Fruit fly (Drosophila melanogaster) whole organism, embryonic: ENCODE measurements around the gene CG10353.

Experiments used
- ATbp ChIP-seq: fragments of 200-800 bp; sonication (Bioruptor generic); optimal IDR thresholded peaks from 2 replicates; lab custom pipeline; 2017; ENCODE audit warnings: missing biosample characterization, mild to moderate bottlenecking, missing genetic modification characterization, missing genetic modification reagents
- Awh ChIP-seq: fragments of 200-800 bp; sonication (Bioruptor generic); IDR thresholded peaks from 2 replicates; pipeline ENCODE4, ENCODE4 v1.3.6; 2022; ENCODE audit warnings: missing biosample characterization, missing genetic modification characterization
- BEAF-32 ChIP-seq: fragments of 200-800 bp; sonication (Bioruptor generic); optimal IDR thresholded peaks from 3 replicates; lab custom pipeline; 2017; ENCODE audit warnings: missing biosample characterization, missing genetic modification characterization, mild to moderate bottlenecking, moderate library complexity, missing genetic modification reagents
- CG11085 ChIP-seq: fragments of 200-800 bp; sonication (Bioruptor generic); IDR thresholded peaks from 2 replicates; pipeline ENCODE4 v1.3.6; 2022; ENCODE audit warnings: missing biosample characterization, missing genetic modification characterization
- CG11504 ChIP-seq: fragments of 200-800 bp; sonication (Bioruptor generic); optimal IDR thresholded peaks from 3 replicates; lab custom pipeline; 2019; ENCODE audit warnings: missing biosample characterization, mild to moderate bottlenecking, missing genetic modification characterization, moderate library complexity
- CG13287 ChIP-seq: fragments of 200-800 bp; sonication (Bioruptor generic); IDR thresholded peaks from 2 replicates; pipeline ENCODE4 v1.3.6; 2022; ENCODE audit warnings: missing biosample characterization, missing genetic modification characterization; ENCODE audit not compliant: partially characterized antibody
- CG15514 ChIP-seq: fragments of 200-800 bp; sonication (Bioruptor generic); optimal IDR thresholded peaks from 3 replicates; lab custom pipeline; 2017; ENCODE audit warnings: missing biosample characterization, missing genetic modification characterization, mild to moderate bottlenecking, moderate library complexity, missing genetic modification reagents
- CG16813 ChIP-seq: fragments of 200-800 bp; sonication (Bioruptor generic); IDR thresholded peaks from 3 replicates; pipeline ENCODE4 v1.3.6; 2022; ENCODE audit warnings: missing biosample characterization, missing genetic modification characterization; ENCODE audit not compliant: partially characterized antibody
- CG17186 ChIP-seq: fragments of 200-800 bp; sonication (Bioruptor generic); optimal IDR thresholded peaks from 3 replicates; lab custom pipeline; 2017; ENCODE audit warnings: missing biosample characterization, missing genetic modification reagents, missing genetic modification characterization
- CG17568 ChIP-seq: fragments of 200-800 bp; sonication (Bioruptor generic); optimal IDR thresholded peaks from 2 replicates; lab custom pipeline; 2018; ENCODE audit warnings: missing biosample characterization, mild to moderate bottlenecking, missing genetic modification characterization, moderate library complexity
- CG2116 ChIP-seq: fragments of 200-800 bp; sonication (Bioruptor generic); optimal IDR thresholded peaks from 3 replicates; lab custom pipeline; 2018; ENCODE audit warnings: missing biosample characterization, mild to moderate bottlenecking, missing genetic modification characterization
- CG30403 ChIP-seq: fragments of 200-800 bp; sonication (Bioruptor generic); optimal IDR thresholded peaks from 3 replicates; lab custom pipeline; 2016; ENCODE audit warnings: missing biosample characterization, missing genetic modification characterization
- CG32532 ChIP-seq: fragments of 200-800 bp; sonication (Bioruptor generic); IDR thresholded peaks from 2 replicates; pipeline ENCODE4 v1.3.6; 2022; ENCODE audit warnings: missing biosample characterization, missing genetic modification characterization
- CG32772 ChIP-seq: fragments of 200-800 bp; sonication (Bioruptor generic); IDR thresholded peaks from 2 replicates; pipeline ENCODE4 v1.3.6; 2022; ENCODE audit warnings: missing biosample characterization, missing genetic modification characterization
- CG33213 ChIP-seq: fragments of 200-800 bp; sonication (Bioruptor generic); optimal IDR thresholded peaks from 3 replicates; lab custom pipeline; 2016; ENCODE audit warnings: missing biosample characterization, missing genetic modification characterization
- CG3847 ChIP-seq: fragments of 200-800 bp; sonication (Bioruptor generic); IDR thresholded peaks from 2 replicates; pipeline ENCODE4 v1.3.6; 2022; ENCODE audit warnings: missing biosample characterization, missing genetic modification characterization
- CG7963 ChIP-seq: fragments of 200-800 bp; sonication (Bioruptor generic); IDR thresholded peaks from 3 replicates; pipeline ENCODE4 v1.3.6; 2022; ENCODE audit warnings: missing biosample characterization, missing genetic modification characterization; ENCODE audit not compliant: partially characterized antibody
- CG7987 ChIP-seq: fragments of 200-800 bp; sonication (Bioruptor generic); optimal IDR thresholded peaks from 2 replicates; lab custom pipeline; 2018; ENCODE audit warnings: missing biosample characterization, mild to moderate bottlenecking, missing genetic modification characterization, moderate library complexity
- CG9797 ChIP-seq: fragments of 200-800 bp; sonication (Bioruptor generic); optimal IDR thresholded peaks from 3 replicates; lab custom pipeline; 2018; ENCODE audit warnings: missing biosample characterization, mild to moderate bottlenecking, missing genetic modification characterization
- CoRest ChIP-seq: fragments of 200-800 bp; sonication (Bioruptor generic); optimal IDR thresholded peaks from 3 replicates; lab custom pipeline; 2018; ENCODE audit warnings: missing biosample characterization, mild to moderate bottlenecking, missing genetic modification characterization, moderate library complexity
- Dll ChIP-seq: fragments of 200-800 bp; sonication (Bioruptor generic); IDR thresholded peaks from 4 replicates; pipeline ENCODE4 v1.3.6; 2022; ENCODE audit warnings: missing biosample characterization, missing genetic modification characterization; ENCODE audit not compliant: partially characterized antibody
- Dp ChIP-seq: fragments of 200-800 bp; sonication (Bioruptor generic); optimal IDR thresholded peaks from 2 replicates; lab custom pipeline; 2018; ENCODE audit warnings: missing biosample characterization, mild to moderate bottlenecking, missing genetic modification characterization, moderate library complexity
- Dref ChIP-seq: fragments of 200-800 bp; sonication (Bioruptor generic); IDR thresholded peaks from 2 replicates; pipeline ENCODE4 v1.3.6; 2022; ENCODE audit warnings: missing biosample characterization, missing genetic modification characterization
- E2f2 ChIP-seq: fragments of 200-800 bp; sonication (Bioruptor generic); IDR thresholded peaks from 2 replicates; pipeline ENCODE4 v1.3.6; 2022; ENCODE audit warnings: missing biosample characterization, missing genetic modification characterization
- Ets97D ChIP-seq: fragments of 200-800 bp; sonication (Bioruptor generic); optimal IDR thresholded peaks from 3 replicates; lab custom pipeline; 2016; ENCODE audit warnings: missing biosample characterization, missing genetic modification characterization
- HLHmδ ChIP-seq: fragments of 200-800 bp; sonication (Bioruptor generic); optimal IDR thresholded peaks from 2 replicates; lab custom pipeline; 2018; ENCODE audit warnings: missing biosample characterization, mild to moderate bottlenecking, missing genetic modification characterization, moderate library complexity
- MBD-R2 ChIP-seq: fragments of 200-800 bp; sonication (Bioruptor generic); IDR thresholded peaks from 2 replicates; pipeline ENCODE4 v1.3.6; 2022; ENCODE audit warnings: missing biosample characterization, missing genetic modification characterization
- Med ChIP-seq: fragments of 200-800 bp; sonication (Bioruptor generic); peaks from one replicate; lab custom pipeline; 2016; ENCODE audit warnings: missing biosample characterization, missing genetic modification characterization, mild to moderate bottlenecking, inconsistent platforms, moderate library complexity
- Myb ChIP-seq: fragments of 200-800 bp; sonication (Bioruptor generic); optimal IDR thresholded peaks from 2 replicates; lab custom pipeline; 2016; ENCODE audit warnings: missing biosample characterization, missing genetic modification characterization
- NFAT ChIP-seq: fragments of 200-800 bp; sonication (Bioruptor generic); IDR thresholded peaks from 2 replicates; pipeline ENCODE4 v1.3.6; 2022; ENCODE audit warnings: missing biosample characterization, missing genetic modification characterization
- Pdp1 ChIP-seq, 2 experiments: fragments of 200-800 bp; sonication (Bioruptor generic); optimal IDR thresholded peaks; 3 replicates each; lab custom pipeline; 2016; ENCODE audit warnings: missing biosample characterization in 2 of 2, missing genetic modification characterization in 2 of 2, mild to moderate bottlenecking in 1 of 2, moderate library complexity in 1 of 2
- Sry-β ChIP-seq: fragments of 200-800 bp; sonication (Bioruptor generic); optimal IDR thresholded peaks from 2 replicates; lab custom pipeline; 2018; ENCODE audit warnings: missing biosample characterization, mild to moderate bottlenecking, missing genetic modification characterization, moderate library complexity
- YL-1 ChIP-seq: fragments of 200-800 bp; sonication (Bioruptor generic); optimal IDR thresholded peaks from 3 replicates; lab custom pipeline; 2017; ENCODE audit warnings: missing biosample characterization, mild to moderate bottlenecking, missing genetic modification characterization
- bcd ChIP-seq: fragments of 200-800 bp; sonication (Bioruptor generic); optimal IDR thresholded peaks from 2 replicates; lab custom pipeline; 2017; ENCODE audit warnings: missing biosample characterization, mild to moderate bottlenecking, missing genetic modification characterization
- chinmo ChIP-seq: fragments of 200-800 bp; sonication (Bioruptor generic); IDR thresholded peaks from 4 replicates; pipeline ENCODE4 v1.3.6; 2022; ENCODE audit warnings: missing biosample characterization, missing genetic modification characterization; ENCODE audit not compliant: partially characterized antibody
- crp ChIP-seq, 2 experiments: fragments of 200-800 bp; sonication (Bioruptor generic); optimal IDR thresholded peaks; 2 replicates in 1 of 2; 3 replicates in 1 of 2; lab custom pipeline; 2017; ENCODE audit warnings: missing biosample characterization in 2 of 2, missing genetic modification characterization in 2 of 2, mild to moderate bottlenecking in 1 of 2, moderate library complexity in 1 of 2
- grn ChIP-seq: fragments of 200-800 bp; sonication (Bioruptor generic); optimal IDR thresholded peaks from 3 replicates; lab custom pipeline; 2017; ENCODE audit warnings: missing biosample characterization, missing genetic modification characterization
- gsb-n ChIP-seq: fragments of 200-800 bp; sonication (Bioruptor generic); optimal IDR thresholded peaks from 3 replicates; lab custom pipeline; 2018; ENCODE audit warnings: missing biosample characterization, mild to moderate bottlenecking, missing genetic modification characterization
- hbn ChIP-seq: fragments of 200-800 bp; sonication (Bioruptor generic); IDR thresholded peaks from 2 replicates; pipeline ENCODE4 v1.3.6; 2022; ENCODE audit warnings: missing biosample characterization, missing genetic modification characterization; ENCODE audit not compliant: partially characterized antibody
- hth ChIP-seq: fragments of >200 bp; optimal IDR thresholded peaks from 2 replicates; lab custom pipeline; 2017; ENCODE audit warnings: inconsistent platforms
- nerfin-2 ChIP-seq: fragments of 200-800 bp; sonication (Bioruptor generic); IDR thresholded peaks from 2 replicates; pipeline ENCODE4 v1.3.6; 2022; ENCODE audit warnings: missing biosample characterization, missing genetic modification characterization; ENCODE audit not compliant: partially characterized antibody
- phol ChIP-seq: fragments of 200-800 bp; sonication (Bioruptor generic); optimal IDR thresholded peaks from 3 replicates; lab custom pipeline; 2018; ENCODE audit warnings: missing biosample characterization, mild to moderate bottlenecking, missing genetic modification characterization, moderate library complexity
- row ChIP-seq: fragments of 200-800 bp; sonication (Bioruptor generic); IDR thresholded peaks from 3 replicates; pipeline ENCODE4 v1.3.6; 2022; ENCODE audit warnings: missing biosample characterization, missing genetic modification characterization
- scrt ChIP-seq: fragments of 200-800 bp; sonication (Bioruptor generic); optimal IDR thresholded peaks from 2 replicates; lab custom pipeline; 2018; ENCODE audit warnings: missing biosample characterization, mild to moderate bottlenecking, missing genetic modification characterization, moderate library complexity
- sens ChIP-seq: fragments of 200-800 bp; sonication (Bioruptor generic); peaks from one replicate; lab custom pipeline; 2016; ENCODE audit warnings: missing biosample characterization, missing genetic modification characterization
- sima ChIP-seq: fragments of 200-800 bp; sonication (Bioruptor generic); optimal IDR thresholded peaks from 2 replicates; lab custom pipeline; 2016; ENCODE audit warnings: missing biosample characterization, missing genetic modification characterization
- trem ChIP-seq: fragments of 200-800 bp; optimal IDR thresholded peaks from 3 replicates; lab custom pipeline; 2019; ENCODE audit warnings: missing biosample characterization, mild to moderate bottlenecking, missing genetic modification characterization, moderate library complexity
- wek ChIP-seq: fragments of 200-800 bp; sonication (Bioruptor generic); optimal IDR thresholded peaks from 3 replicates; lab custom pipeline; 2018; ENCODE audit warnings: missing biosample characterization, mild to moderate bottlenecking, missing genetic modification characterization, moderate library complexity

The CG10353 gene

DNA sequence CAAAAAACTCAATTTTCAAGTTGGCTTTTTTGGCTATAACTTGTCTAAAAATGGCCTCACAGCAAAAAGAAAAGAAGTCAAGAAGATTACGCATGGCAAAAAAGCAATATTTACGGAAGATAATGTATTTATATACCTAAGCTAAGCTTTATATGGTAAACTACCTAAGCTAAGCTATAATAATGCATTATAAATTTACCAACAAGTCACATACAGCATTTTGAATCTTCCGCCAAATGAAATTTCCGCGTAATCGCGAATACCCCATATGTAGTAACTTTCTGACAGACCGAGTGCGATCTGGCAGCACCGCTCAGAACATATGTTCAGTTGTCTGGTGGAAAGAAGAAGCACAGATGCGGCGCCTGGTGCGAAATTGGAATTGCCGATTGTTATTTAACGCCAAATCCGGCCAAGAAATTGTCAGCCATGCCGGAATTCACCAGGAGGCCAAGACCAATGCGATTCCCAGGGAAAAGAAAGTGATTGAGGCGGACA, 4.8 kb upstream of the CG10353 start, which contains the start of gene sicily:
Gene sicily (plus strand): TSS at position 51 of the 498 bp plus-strand sequence.
- TF ChIP-seq trem: peak; percentile 34
- TF ChIP-seq Dref: peak; percentile 45
- peak; percentile 46 for TF ChIP-seq CG2116
- no peak for TF ChIP-seq HLHmδ (GFP tag; lab: Kevin White, UChicago)
- peak; percentile 19 for TF ChIP-seq phol (tag; lab: Kevin White, UChicago)
- TF ChIP-seq grn (GFP tag; lab: Kevin White, UChicago): no peak
- TF ChIP-seq CG32532 (GFP tag; lab: Robert Waterston, UW): peak; percentile 23; the same call in 1 of the 2 replicates
- 0 out of 2 replicates have a peak, but pooled peaks have one; percentile 8 for TF ChIP-seq NFAT (GFP tag; lab: Robert Waterston, UW)
- no peak for TF ChIP-seq CG17568
- TF ChIP-seq CG13287 (GFP tag; lab: Robert Waterston, UW): peak; percentile 51
- no peak for TF ChIP-seq CG33213 (GFP tag; lab: Kevin White, UChicago)
- TF ChIP-seq Med (GFP tag; lab: Kevin White, UChicago): peak; percentile 80
- 0 out of 4 replicates have a peak, but pooled peaks have one; percentile 7 for TF ChIP-seq chinmo
- TF ChIP-seq hbn (GFP tag; lab: Robert Waterston, UW): 0 out of 2 replicates have a peak, but pooled peaks have one; percentile 18
- peak; percentile 46 for TF ChIP-seq Ets97D (GFP tag; lab: Kevin White, UChicago)
- no peak for TF ChIP-seq bcd
- peak; percentile 69 to 95 for TF ChIP-seq crp (GFP tag; optimal IDR thresholded peaks at IDR 0.05; lab: Kevin White, UChicago)
- peak; percentile 100 for TF ChIP-seq wek
- TF ChIP-seq sima (GFP tag; lab: Kevin White, UChicago): no peak
- TF ChIP-seq BEAF-32 (GFP tag; lab: Kevin White, UChicago): peak; percentile 41
- peak; percentile 65 for TF ChIP-seq sens (GFP tag; lab: Kevin White, UChicago)
- peak; percentile 99 for TF ChIP-seq MBD-R2 (GFP tag; lab: Robert Waterston, UW)
- peak; percentile 85 for TF ChIP-seq Dp (GFP tag; lab: Kevin White, UChicago)
- peak; percentile 25 for TF ChIP-seq CG9797 (GFP tag; lab: Kevin White, UChicago)
- peak; percentile 37; the same call in 1 of the 3 replicates for TF ChIP-seq CG16813 (GFP tag; lab: Robert Waterston, UW)
- TF ChIP-seq E2f2 (GFP tag; lab: Robert Waterston, UW): peak; percentile 92
- no peak for TF ChIP-seq Myb (GFP tag; lab: Kevin White, UChicago)
- TF ChIP-seq CG3847: peak; percentile 35; the same call in 1 of the 2 replicates
- no peak for TF ChIP-seq hth
- no peak for TF ChIP-seq gsb-n (tag; lab: Kevin White, UChicago)
- 0 out of 4 replicates have a peak, but pooled peaks have one; percentile 23 for TF ChIP-seq Dll (GFP tag; lab: Robert Waterston, UW)
- TF ChIP-seq CG30403 (GFP tag; lab: Kevin White, UChicago): no peak
- 0 out of 2 replicates have a peak, but pooled peaks have one; percentile 30 for TF ChIP-seq Awh (GFP tag; lab: Robert Waterston, UW)
- peak; percentile 62 for TF ChIP-seq CG15514 (GFP tag; lab: Kevin White, UChicago)
- no peak for TF ChIP-seq ATbp (GFP tag; lab: Kevin White, UChicago)
- peak; percentile 29 for TF ChIP-seq Sry-β (GFP tag; lab: Kevin White, UChicago)
- no peak for TF ChIP-seq CG11504 (tag; lab: Kevin White, UChicago)
- TF ChIP-seq scrt: no peak
- no peak for TF ChIP-seq nerfin-2 (GFP tag; lab: Robert Waterston, UW)
- no peak for TF ChIP-seq CG7963 (GFP tag; lab: Robert Waterston, UW)
- peak; percentile 12 for TF ChIP-seq YL-1 (GFP tag; lab: Kevin White, UChicago)
- peak; percentile 1 for TF ChIP-seq CG7987 (GFP tag; lab: Kevin White, UChicago)
- peak; percentile 4 for TF ChIP-seq CoRest (tag; lab: Kevin White, UChicago)
- TF ChIP-seq CG11085: no peak
- TF ChIP-seq Pdp1 (GFP tag; optimal IDR thresholded peaks at IDR 0.05; lab: Kevin White, UChicago): peak in 1 of 2 experiments; percentile 66
- no peak for TF ChIP-seq CG32772 (GFP tag; lab: Robert Waterston, UW)
- TF ChIP-seq CG17186 (GFP tag; lab: Kevin White, UChicago): peak; percentile 28
- peak; percentile 63; the same call in 2 of the 3 replicates for TF ChIP-seq row (GFP tag; lab: Robert Waterston, UW)
